Worm (Caenorhabditis elegans): ENCODE data around the gene glb-30.

The glb-30 gene

ce11 chrIII:1666893-1667292, 1.5 kb downstream of the glb-30 start:
- peak; percentile 76 for TF ChIP-seq ceh-28 (tag; optimal IDR thresholded peaks at IDR 0.05)
- TF ChIP-seq tbx-2 (tag; optimal IDR thresholded peaks at IDR 0.05), result no peak
- TF ChIP-seq nhr-77 (tag; optimal IDR thresholded peaks at IDR 0.05), result no peak

- TF ChIP-seq nhr-11 (tag; optimal IDR thresholded peaks at IDR 0.05), result no peak
- no peak for TF ChIP-seq nhr-77 (tag; optimal IDR thresholded peaks at IDR 0.05)
- no peak for TF ChIP-seq ZK546.5 (tag; optimal IDR thresholded peaks at IDR 0.05)
- TF ChIP-seq fkh-2 (tag; optimal IDR thresholded peaks at IDR 0.05), result no peak
- no peak for TF ChIP-seq mml-1 (tag; optimal IDR thresholded peaks at IDR 0.05)
- TF ChIP-seq nhr-43 (tag; optimal IDR thresholded peaks at IDR 0.05; ENCODE audit: poor library complexity, severe bottlenecking), result no peak
- TF ChIP-seq ama-1 (optimal IDR thresholded peaks at IDR 0.05), result no peak
- no peak for TF ChIP-seq lin-15B (tag; optimal IDR thresholded peaks at IDR 0.05)
- no peak for TF ChIP-seq pqm-1 (tag; optimal IDR thresholded peaks at IDR 0.05)
Observed at ce11 chrIII:1665799-1666308, 2.6 kb downstream of the glb-30 start, which contains the start of gene Y22D7AR.3. Gene Y22D7AR.3 (minus strand): TSS chrIII:1665849.

ce11 chrIII:1665373-1665772, 3.0 kb downstream of the glb-30 start:
- TF ChIP-seq lin-15B (tag; optimal IDR thresholded peaks at IDR 0.05) (no peak), ceh-28 (tag; optimal IDR thresholded peaks at IDR 0.05) (peak; percentile 60)

- TF ChIP-seq elt-3 (tag; optimal IDR thresholded peaks at IDR 0.05) (no peak), egl-5 (tag; optimal IDR thresholded peaks at IDR 0.05) (no peak), nfya-1 (tag; optimal IDR thresholded peaks at IDR 0.05; ENCODE audit: insufficient read depth) (no peak), lsy-12 (tag; optimal IDR thresholded peaks at IDR 0.05) (no peak), unc-39 (tag; optimal IDR thresholded peaks at IDR 0.05) (no peak), ztf-4 (tag; optimal IDR thresholded peaks at IDR 0.05) (no peak), jun-1 (tag; optimal IDR thresholded peaks at IDR 0.05) (no peak), mml-1 (tag; optimal IDR thresholded peaks at IDR 0.05) (no peak), nhr-237 (tag; optimal IDR thresholded peaks at IDR 0.05) (no peak), ZK546.5 (tag; optimal IDR thresholded peaks at IDR 0.05) (no peak), nhr-76 (tag; optimal IDR thresholded peaks at IDR 0.05) (no peak), ceh-82 (tag; optimal IDR thresholded peaks at IDR 0.05) (no peak), sea-2 (GFP tag; optimal IDR thresholded peaks at IDR 0.05) (no peak), skn-1 (tag; optimal IDR thresholded peaks at IDR 0.05) (no peak), ceh-9 (tag; optimal IDR thresholded peaks at IDR 0.05) (no peak), pqm-1 (tag; optimal IDR thresholded peaks at IDR 0.05) (no peak)
Observed at ce11 chrIII:1664761-1665266, 3.6 kb downstream of the glb-30 start, which contains the start of gene Y22D7AL.16. Gene Y22D7AL.16 (minus strand): TSS chrIII:1665216.

ce11 chrIII:1663056-1663455, 5.4 kb downstream of the glb-30 start:
- TF ChIP-seq ceh-28 (tag; optimal IDR thresholded peaks at IDR 0.05), result peak; percentile 95
- TF ChIP-seq skn-1 (tag; optimal IDR thresholded peaks at IDR 0.05), result no peak

- no peak for TF ChIP-seq snpc-4 (tag; optimal IDR thresholded peaks at IDR 0.05)
- no peak for TF ChIP-seq nfya-1 (tag; optimal IDR thresholded peaks at IDR 0.05; ENCODE audit: insufficient read depth)
- TF ChIP-seq jun-1 (tag; optimal IDR thresholded peaks at IDR 0.05), result no peak
Observed at ce11 chrIII:1662405-1662804, 6.0 kb downstream of the glb-30 start.

- TF ChIP-seq pha-4 (tag; optimal IDR thresholded peaks at IDR 0.05), result peak; percentile 23
- TF ChIP-seq elt-3 (tag; optimal IDR thresholded peaks at IDR 0.05), result no peak
- TF ChIP-seq nhr-67 (tag; optimal IDR thresholded peaks at IDR 0.05), result no peak
- peak; percentile 9 for TF ChIP-seq skn-1 (tag; optimal IDR thresholded peaks at IDR 0.05)
- TF ChIP-seq daf-12 (tag; optimal IDR thresholded peaks at IDR 0.05), result no peak
- no peak for TF ChIP-seq ama-1 (optimal IDR thresholded peaks at IDR 0.05)
- TF ChIP-seq mdl-1 (tag; optimal IDR thresholded peaks at IDR 0.05), result no peak
- TF ChIP-seq mml-1 (tag; optimal IDR thresholded peaks at IDR 0.05), result no peak
- TF ChIP-seq nhr-28 (tag; optimal IDR thresholded peaks at IDR 0.05), result no peak
- TF ChIP-seq lsy-12 (tag; optimal IDR thresholded peaks at IDR 0.05), result no peak
- TF ChIP-seq jun-1 (tag; optimal IDR thresholded peaks at IDR 0.05), result no peak
- TF ChIP-seq aly-2 (tag; optimal IDR thresholded peaks at IDR 0.05), result no peak
- TF ChIP-seq egl-27 (tag; optimal IDR thresholded peaks at IDR 0.05), result no peak
- TF ChIP-seq ztf-11 (tag; optimal IDR thresholded peaks at IDR 0.05), result no peak
- peak; percentile 65 for TF ChIP-seq elt-2 (tag; optimal IDR thresholded peaks at IDR 0.05)
- TF ChIP-seq nhr-237 (tag; optimal IDR thresholded peaks at IDR 0.05), result no peak
- no peak for TF ChIP-seq ceh-16 (tag; optimal IDR thresholded peaks at IDR 0.05)
- no peak for TF ChIP-seq nhr-12 (tag; optimal IDR thresholded peaks at IDR 0.05)
- TF ChIP-seq nhr-23 (tag; optimal IDR thresholded peaks at IDR 0.05), result no peak
- TF ChIP-seq ceh-28 (tag; optimal IDR thresholded peaks at IDR 0.05), result no peak
- TF ChIP-seq ceh-9 (tag; optimal IDR thresholded peaks at IDR 0.05), result no peak
- no peak for TF ChIP-seq lin-15B (tag; optimal IDR thresholded peaks at IDR 0.05)
- no peak for TF ChIP-seq ceh-82 (tag; optimal IDR thresholded peaks at IDR 0.05)
- TF ChIP-seq fkh-10 (GFP tag; optimal IDR thresholded peaks at IDR 0.05), result no peak
- TF ChIP-seq pqm-1 (tag; optimal IDR thresholded peaks at IDR 0.05), result peak; percentile 32
- no peak for TF ChIP-seq hmg-11 (tag; optimal IDR thresholded peaks at IDR 0.05)
Observed at ce11 chrIII:1661031-1661430, 7.4 kb downstream of the glb-30 start.

Data from whole organism, L3 larva.